Fruit fly (Drosophila melanogaster) whole organism: ENCODE results near the gene CG18302.

Experiments used
- Dll ChIP-seq: fragments of >200 bp; optimal IDR thresholded peaks from 2 replicates; lab custom pipeline; 2017
- EcR ChIP-seq, 2 experiments: fragments of >200 bp; optimal IDR thresholded peaks; 2 replicates each; lab custom pipeline; 2017; ENCODE audit warnings: missing biosample characterization in 2 of 2, missing genetic modification characterization in 2 of 2, missing genetic modification reagents in 2 of 2
- pan ChIP-seq: fragments of >200 bp; optimal IDR thresholded peaks from 2 replicates; lab custom pipeline; 2017
- psq ChIP-seq: fragments of >200 bp; optimal IDR thresholded peaks from 2 replicates; lab custom pipeline; 2017
- usp ChIP-seq: fragments of >200 bp; optimal IDR thresholded peaks from 2 replicates; lab custom pipeline; 2017; ENCODE audit warnings: missing biosample characterization, missing genetic modification characterization, mixed read lengths

DNA sequence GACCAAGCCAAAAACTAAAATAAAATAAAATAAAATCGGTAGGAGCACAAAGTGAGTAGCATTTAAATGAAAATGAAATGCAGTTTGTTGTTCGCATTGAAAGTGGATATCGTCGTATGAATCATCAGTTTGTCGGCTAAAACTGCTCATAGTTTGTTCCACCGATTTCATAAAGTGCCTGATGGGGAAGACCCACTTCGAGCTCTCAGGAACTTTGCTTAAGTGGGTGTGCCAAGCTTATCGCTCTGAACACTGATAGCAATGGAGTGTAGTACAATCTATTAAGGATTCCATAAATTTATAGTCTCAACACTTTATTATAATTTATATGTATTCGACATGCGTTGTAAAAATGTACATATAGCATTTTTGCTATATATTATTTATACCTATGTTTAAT is 31.3 kb upstream of the CG18302 start:
- no peak for TF ChIP-seq psq (lab: Kevin White, UChicago)
- no peak for TF ChIP-seq pan (lab: Kevin White, UChicago)
- no peak for TF ChIP-seq EcR (GFP tag; optimal IDR thresholded peaks at IDR 0.05; lab: Kevin White, UChicago)
- no peak for TF ChIP-seq usp (GFP tag; lab: Kevin White, UChicago)
- no peak for TF ChIP-seq Dll
